Worm (Caenorhabditis elegans): ENCODE measurements around the gene F54D12.9.

- TF ChIP-seq F49E8.2 (tag; optimal IDR thresholded peaks at IDR 0.05; ENCODE audit: borderline replicate concordance), result no peak
- TF ChIP-seq dmd-9 (GFP tag; IDR thresholded peaks at IDR 0.05), result no peak
- TF ChIP-seq ama-1 (optimal IDR thresholded peaks at IDR 0.05), result no peak
- no peak for TF ChIP-seq mdl-1 (tag; optimal IDR thresholded peaks at IDR 0.05)
- TF ChIP-seq zag-1 (tag; optimal IDR thresholded peaks at IDR 0.05), result no peak
- TF ChIP-seq unc-39 (tag; optimal IDR thresholded peaks at IDR 0.05), result no peak
- no peak for TF ChIP-seq F26F4.8 (GFP tag; conservative IDR thresholded peaks at IDR 0.05)
- no peak for TF ChIP-seq ztf-11 (tag; optimal IDR thresholded peaks at IDR 0.05)
These were observed 6.6 kb downstream of the F54D12.9 start, which contains the start of gene rog-1 for ce11 chrII:1374889-1375288.

All from whole organism, L4 larva.